Worm (Caenorhabditis elegans) whole organism, early embryonic: ENCODE measurements around the gene B0507.7.

Source experiments
- ceh-36 ChIP-seq: sonication (generic microtip); optimal IDR thresholded peaks from 2 replicates; lab custom pipeline; 2016; ENCODE audit warnings: missing genetic modification characterization, inconsistent platforms, missing compliant biosample characterization
- pes-1 ChIP-seq: fragments of 200-800 bp; sonication (Bioruptor generic); IDR thresholded peaks from 2 replicates; pipeline ENCODE4 v1.3.6; 2022; ENCODE audit warnings: missing genetic modification reagents, missing genetic modification characterization, missing compliant biosample characterization
- scrt-1 ChIP-seq: fragments of 200-800 bp; sonication (Bioruptor generic); IDR thresholded peaks from 2 replicates; pipeline ENCODE4 v1.3.6; 2022; ENCODE audit warnings: missing genetic modification characterization, missing compliant biosample characterization

DNA sequence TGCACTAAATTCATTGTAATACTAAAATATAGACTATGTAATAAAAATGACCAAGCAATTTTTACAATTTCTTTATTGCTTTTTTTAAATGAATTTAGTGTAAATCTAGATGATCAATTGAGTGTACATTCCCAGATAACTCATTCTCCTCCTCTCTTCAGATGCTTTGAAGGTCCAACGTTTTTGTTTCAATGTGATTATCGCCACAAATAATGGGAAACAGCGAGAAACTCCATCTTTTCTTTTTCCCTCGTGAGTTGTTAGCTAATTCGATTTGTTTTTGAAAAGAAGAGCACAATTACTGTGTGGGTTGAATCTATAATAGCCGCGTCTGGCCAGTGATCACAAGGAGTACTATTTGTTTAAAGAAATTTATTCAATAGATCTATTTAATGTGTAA lies 46.5 kb upstream of the B0507.7 start:
- TF ChIP-seq ceh-36 (tag; lab: Kevin White, UChicago) = no peak
- TF ChIP-seq scrt-1 (GFP tag; lab: Robert Waterston, UW) = no peak
- TF ChIP-seq pes-1 (GFP tag; lab: Robert Waterston, UW) = no peak
